Worm (Caenorhabditis elegans) whole organism, early embryonic: ENCODE measurements around the gene srr-4.

ENCODE experiments used
- B0310.2 ChIP-seq: sonication (generic microtip); optimal IDR thresholded peaks from 2 replicates; lab custom pipeline; 2016; ENCODE audit warnings: mild to moderate bottlenecking, missing genetic modification characterization, missing compliant biosample characterization
- F13C5.2 ChIP-seq: sonication (generic microtip); optimal IDR thresholded peaks from 2 replicates; lab custom pipeline; 2017; ENCODE audit warnings: mild to moderate bottlenecking, missing genetic modification characterization, inconsistent platforms, missing compliant biosample characterization
- aly-1 ChIP-seq: sonication (generic microtip); optimal IDR thresholded peaks from 2 replicates; lab custom pipeline; 2016; ENCODE audit warnings: missing genetic modification characterization, missing compliant biosample characterization
- ama-1 ChIP-seq: fragments of 150-350 bp; optimal IDR thresholded peaks from 2 replicates; lab custom pipeline; 2014
- ceh-13 ChIP-seq: fragments of 200-800 bp; sonication (Bioruptor generic); optimal IDR thresholded peaks from 2 replicates; lab custom pipeline; 2018; ENCODE audit warnings: mild to moderate bottlenecking, missing genetic modification characterization, missing compliant biosample characterization
- ceh-36 ChIP-seq: sonication (generic microtip); optimal IDR thresholded peaks from 2 replicates; lab custom pipeline; 2016; ENCODE audit warnings: missing genetic modification characterization, inconsistent platforms, missing compliant biosample characterization
- ets-7 ChIP-seq: sonication (generic microtip); optimal IDR thresholded peaks from 2 replicates; lab custom pipeline; 2016; ENCODE audit warnings: missing genotype, missing genetic modification characterization, missing compliant biosample characterization
- flt-1 ChIP-seq: fragments of 200-800 bp; sonication (Bioruptor generic); IDR thresholded peaks from 2 replicates; pipeline ENCODE4 v1.3.6; 2022; ENCODE audit warnings: missing genetic modification characterization, missing compliant biosample characterization
- hmbx-1 ChIP-seq: sonication (generic microtip); optimal IDR thresholded peaks from 2 replicates; lab custom pipeline; 2016; ENCODE audit warnings: mild to moderate bottlenecking, missing genetic modification characterization, missing compliant biosample characterization
- hmg-4 ChIP-seq: fragments of 200-800 bp; sonication (Bioruptor generic); optimal IDR thresholded peaks from 2 replicates; lab custom pipeline; 2018; ENCODE audit warnings: mild to moderate bottlenecking, missing genetic modification characterization, missing compliant biosample characterization
- hnd-1 ChIP-seq: sonication (generic microtip); optimal IDR thresholded peaks from 2 replicates; lab custom pipeline; 2016; ENCODE audit warnings: missing genetic modification characterization, missing compliant biosample characterization
- pes-1 ChIP-seq: fragments of 200-800 bp; sonication (Bioruptor generic); IDR thresholded peaks from 2 replicates; pipeline ENCODE4 v1.3.6; 2022; ENCODE audit warnings: missing genetic modification reagents, missing genetic modification characterization, missing compliant biosample characterization
- scrt-1 ChIP-seq: fragments of 200-800 bp; sonication (Bioruptor generic); IDR thresholded peaks from 2 replicates; pipeline ENCODE4 v1.3.6; 2022; ENCODE audit warnings: missing genetic modification characterization, missing compliant biosample characterization
- sea-1 ChIP-seq: fragments of 200-800 bp; sonication (Bioruptor generic); conservative IDR thresholded peaks from 2 replicates; pipeline ENCODE4 v1.3.6; 2022; ENCODE audit warnings: missing genetic modification characterization, missing compliant biosample characterization
- tbx-11 ChIP-seq: fragments of 200-800 bp; sonication (Bioruptor generic); IDR thresholded peaks from 2 replicates; pipeline ENCODE4 v1.3.6; 2022; ENCODE audit warnings: missing genetic modification characterization, missing compliant biosample characterization
- tbx-37 ChIP-seq: fragments of 200-800 bp; sonication (Bioruptor generic); conservative IDR thresholded peaks from 2 replicates; pipeline ENCODE4 v1.3.6; 2022; ENCODE audit warnings: missing genetic modification reagents, missing genetic modification characterization, missing compliant biosample characterization
- tra-4 ChIP-seq: sonication (generic microtip); optimal IDR thresholded peaks from 2 replicates; lab custom pipeline; 2017; ENCODE audit warnings: missing genetic modification characterization, missing compliant biosample characterization

The srr-4 gene

DNA sequence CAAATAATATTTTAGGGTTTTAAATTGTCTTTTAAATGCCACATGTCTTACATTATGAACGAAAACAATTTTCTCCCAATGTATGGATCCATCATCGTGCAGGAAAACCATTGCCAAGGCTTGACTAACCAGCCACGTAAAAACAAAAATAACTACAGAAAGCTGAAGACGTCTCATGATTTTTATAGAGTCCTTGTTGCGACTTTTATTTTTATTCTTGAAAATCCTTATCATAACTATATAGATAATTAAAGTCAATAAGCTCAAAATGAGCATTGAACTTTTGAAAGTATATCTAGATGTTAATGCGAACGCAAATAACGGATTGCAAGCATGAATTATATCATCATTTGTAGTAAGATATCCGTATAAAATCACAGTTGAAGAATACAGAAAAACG, 38.9 kb upstream of the srr-4 start:
- TF ChIP-seq ceh-36 (no peak), pes-1 (GFP tag; lab: Robert Waterston, UW) (no peak), sea-1 (GFP tag; lab: Robert Waterston, UW) (no peak), B0310.2 (no peak), ama-1 (lab: Kevin White, UChicago) (no peak), hnd-1 (tag; lab: Kevin White, UChicago) (no peak), flt-1 (GFP tag; lab: Robert Waterston, UW) (no peak), ceh-13 (no peak), tra-4 (tag; lab: Kevin White, UChicago) (no peak), hmbx-1 (tag; lab: Kevin White, UChicago) (no peak), scrt-1 (GFP tag; lab: Robert Waterston, UW) (no peak), ets-7 (tag; lab: Kevin White, UChicago) (no peak), aly-1 (tag; lab: Kevin White, UChicago) (no peak)

DNA sequence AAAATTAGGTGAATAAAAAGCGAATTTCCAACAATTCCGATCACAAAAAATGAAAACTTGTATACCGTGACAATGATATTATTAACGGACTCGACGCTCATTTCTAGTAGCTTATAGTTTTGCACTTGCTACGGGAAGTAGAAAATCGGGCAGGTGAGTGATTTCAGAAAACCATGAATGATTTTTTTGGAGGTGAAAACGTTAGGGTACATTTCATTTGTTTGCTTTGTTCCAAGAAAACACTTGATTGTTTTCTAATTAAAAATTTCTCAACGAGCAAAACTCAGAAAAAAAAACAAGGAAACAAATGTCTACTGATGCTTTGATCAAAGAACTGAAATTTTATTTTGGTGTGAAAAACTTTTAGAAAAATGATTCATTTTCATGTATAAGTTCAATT, 38.2 kb upstream of the srr-4 start, which contains the start of gene srsx-12:
Gene srsx-12 (minus strand): TSS at position 101 of the 400 bp plus-strand sequence.
- TF ChIP-seq pes-1 (GFP tag; lab: Robert Waterston, UW) (no peak), hnd-1 (tag; lab: Kevin White, UChicago) (no peak), tbx-11 (no peak), sea-1 (GFP tag; lab: Robert Waterston, UW) (no peak), B0310.2 (no peak), hmbx-1 (tag; lab: Kevin White, UChicago) (no peak), ceh-13 (no peak), aly-1 (tag; lab: Kevin White, UChicago) (no peak), tbx-37 (GFP tag; lab: Robert Waterston, UW) (no peak), flt-1 (GFP tag; lab: Robert Waterston, UW) (no peak), tra-4 (tag; lab: Kevin White, UChicago) (no peak), scrt-1 (GFP tag; lab: Robert Waterston, UW) (no peak), ceh-36 (no peak), hmg-4 (no peak)

DNA sequence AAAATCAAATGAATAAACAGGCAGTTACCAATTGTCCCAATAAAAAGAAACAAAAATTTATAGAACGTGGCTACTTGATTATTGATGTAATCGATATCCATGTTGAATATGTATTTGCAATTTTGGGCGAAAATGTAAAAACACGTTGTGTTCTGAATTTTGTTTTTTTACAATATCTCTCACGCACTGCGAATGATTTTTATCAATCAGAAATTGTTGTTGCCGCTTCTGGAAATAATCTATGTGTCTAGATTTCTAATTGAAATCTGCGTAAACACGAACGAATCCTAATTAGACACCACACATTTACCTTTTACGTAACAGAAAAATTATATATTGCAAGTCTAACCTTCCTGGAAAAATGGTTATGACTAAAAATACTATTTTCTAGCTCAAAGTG, 35.9 kb upstream of the srr-4 start, which contains the start of gene srsx-13:
Gene srsx-13 (minus strand): TSS at position 101 of the 400 bp plus-strand sequence.
- TF ChIP-seq hnd-1 (tag; lab: Kevin White, UChicago) = no peak
- TF ChIP-seq B0310.2 = no peak
- TF ChIP-seq ets-7 (tag; lab: Kevin White, UChicago) = no peak
- no peak for TF ChIP-seq tbx-11
- TF ChIP-seq flt-1 (GFP tag; lab: Robert Waterston, UW) = no peak
- TF ChIP-seq aly-1 (tag; lab: Kevin White, UChicago) = no peak
- no peak for TF ChIP-seq F13C5.2 (tag; lab: Kevin White, UChicago)
- no peak for TF ChIP-seq tbx-37 (GFP tag; lab: Robert Waterston, UW)
- no peak for TF ChIP-seq scrt-1 (GFP tag; lab: Robert Waterston, UW)
- no peak for TF ChIP-seq ceh-36
- TF ChIP-seq hmbx-1 (tag; lab: Kevin White, UChicago) = no peak
- TF ChIP-seq pes-1 (GFP tag; lab: Robert Waterston, UW) = no peak
- TF ChIP-seq hmg-4 = no peak

DNA sequence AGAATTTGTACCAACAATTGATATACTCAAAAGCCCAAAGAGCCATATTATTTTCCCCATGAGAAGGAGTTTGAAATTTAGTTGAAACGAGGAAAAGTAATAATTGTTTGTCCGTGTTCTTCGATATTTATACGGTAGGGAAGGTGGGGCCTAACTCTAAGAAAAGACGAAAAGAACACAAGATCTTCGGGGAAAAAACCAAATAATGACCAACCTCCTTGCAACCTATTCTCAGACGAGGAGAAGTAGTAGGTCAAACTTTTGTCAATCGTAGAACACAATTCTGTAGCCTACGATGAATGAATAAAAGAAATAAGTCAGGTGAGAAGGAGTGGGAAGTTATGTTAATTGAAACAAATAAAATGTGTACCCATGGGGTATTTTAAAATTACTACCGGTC, 31.9 kb upstream of the srr-4 start, which contains the start of gene ncx-8:
Gene ncx-8 (minus strand): TSS at position 101 of the 400 bp plus-strand sequence.
- no peak for TF ChIP-seq ceh-13
- TF ChIP-seq scrt-1 (GFP tag; lab: Robert Waterston, UW) = no peak
- no peak for TF ChIP-seq ceh-36
- TF ChIP-seq tbx-11 = no peak
- TF ChIP-seq B0310.2 = no peak
- TF ChIP-seq tra-4 (tag; lab: Kevin White, UChicago) = no peak
- no peak for TF ChIP-seq sea-1 (GFP tag; lab: Robert Waterston, UW)
- no peak for TF ChIP-seq hmg-4
- no peak for TF ChIP-seq ama-1 (lab: Kevin White, UChicago)
- TF ChIP-seq aly-1 (tag; lab: Kevin White, UChicago) = no peak
- no peak for TF ChIP-seq ets-7 (tag; lab: Kevin White, UChicago)
- no peak for TF ChIP-seq tbx-37 (GFP tag; lab: Robert Waterston, UW)
- TF ChIP-seq pes-1 (GFP tag; lab: Robert Waterston, UW) = no peak
- no peak for TF ChIP-seq hnd-1 (tag; lab: Kevin White, UChicago)
- no peak for TF ChIP-seq hmbx-1 (tag; lab: Kevin White, UChicago)
- TF ChIP-seq flt-1 (GFP tag; lab: Robert Waterston, UW) = no peak
- TF ChIP-seq F13C5.2 (tag; lab: Kevin White, UChicago) = no peak

DNA sequence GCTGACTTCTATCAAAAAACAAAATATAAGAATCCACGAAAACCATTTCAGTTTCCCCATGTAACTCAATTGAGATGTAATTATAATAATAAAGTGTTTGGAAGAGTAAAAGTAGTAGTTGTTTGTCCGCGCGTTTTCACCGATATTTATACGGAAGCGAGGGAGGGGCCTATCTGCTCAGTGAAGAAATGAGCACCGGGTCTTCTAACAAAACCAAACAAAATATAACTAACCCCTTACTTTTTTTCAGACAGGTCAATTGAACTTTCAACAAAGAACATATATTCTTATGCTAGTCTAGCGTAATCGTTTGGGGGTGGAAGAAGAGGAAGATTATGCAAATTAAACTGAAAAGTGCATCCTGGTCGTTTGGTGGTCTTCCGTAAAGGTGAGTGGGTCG, 23.9 kb upstream of the srr-4 start, which contains the start of gene ncx-9:
Gene ncx-9 (minus strand): TSS at position 101 of the 400 bp plus-strand sequence.
- TF ChIP-seq hmg-4 (no peak), ceh-13 (no peak), ets-7 (tag; lab: Kevin White, UChicago) (no peak), B0310.2 (no peak), flt-1 (GFP tag; lab: Robert Waterston, UW) (no peak), ama-1 (lab: Kevin White, UChicago) (no peak), aly-1 (tag; lab: Kevin White, UChicago) (no peak), pes-1 (GFP tag; lab: Robert Waterston, UW) (no peak), sea-1 (GFP tag; lab: Robert Waterston, UW) (no peak), F13C5.2 (tag; lab: Kevin White, UChicago) (no peak), tbx-11 (no peak), hmbx-1 (tag; lab: Kevin White, UChicago) (no peak), scrt-1 (GFP tag; lab: Robert Waterston, UW) (no peak), tra-4 (tag; lab: Kevin White, UChicago) (no peak), tbx-37 (GFP tag; lab: Robert Waterston, UW) (no peak), ceh-36 (no peak)

DNA sequence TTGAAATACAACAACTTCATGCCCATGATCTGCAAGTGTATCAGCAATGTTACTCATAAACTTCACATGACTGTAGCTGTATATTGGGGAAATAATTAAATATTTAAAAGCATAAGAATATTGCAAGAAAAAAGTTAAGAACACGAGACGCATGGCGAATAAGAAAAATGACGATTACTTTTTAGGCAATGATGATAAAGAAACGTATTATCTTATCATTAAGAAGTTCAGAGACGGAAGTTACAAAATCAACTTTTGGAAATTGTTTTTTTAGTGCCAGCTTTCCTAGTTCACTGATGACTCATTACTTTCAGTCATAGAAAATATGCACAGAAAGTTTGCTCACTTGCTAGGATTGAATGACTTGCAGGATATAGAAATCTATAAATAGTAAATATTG, 18.6 kb upstream of the srr-4 start, which contains the start of gene ugt-7:
Gene ugt-7 (minus strand): TSS at position 161 of the 400 bp plus-strand sequence.
- TF ChIP-seq aly-1 (tag; lab: Kevin White, UChicago) (no peak), ama-1 (lab: Kevin White, UChicago) (no peak), ets-7 (tag; lab: Kevin White, UChicago) (no peak), tra-4 (tag; lab: Kevin White, UChicago) (no peak), F13C5.2 (tag; lab: Kevin White, UChicago) (no peak), B0310.2 (no peak), hmbx-1 (tag; lab: Kevin White, UChicago) (no peak), pes-1 (GFP tag; lab: Robert Waterston, UW) (no peak), flt-1 (GFP tag; lab: Robert Waterston, UW) (no peak), scrt-1 (GFP tag; lab: Robert Waterston, UW) (no peak), ceh-36 (no peak), ceh-13 (no peak), tbx-11 (no peak), hmg-4 (no peak), hnd-1 (tag; lab: Kevin White, UChicago) (no peak), tbx-37 (GFP tag; lab: Robert Waterston, UW) (no peak), sea-1 (GFP tag; lab: Robert Waterston, UW) (no peak)
